Worm (Caenorhabditis elegans) whole organism, L4 larva: ENCODE data around the gene Y75B8A.25.
A peak's percentile ranks its signal among the peaks of the same experiment; 100 is the strongest.

Experiments
- F10B5.3 ChIP-seq: sonication (generic microtip); optimal IDR thresholded peaks from 2 replicates; lab custom pipeline; 2016; ENCODE audit warnings: mild to moderate bottlenecking, missing genetic modification characterization, missing compliant biosample characterization
- F26F4.8 ChIP-seq: fragments of 200-800 bp; sonication (Bioruptor generic); conservative IDR thresholded peaks from 2 replicates; pipeline ENCODE4 v1.3.6; 2022; ENCODE audit warnings: missing genetic modification characterization, missing compliant biosample characterization
- F44E2.7 ChIP-seq: fragments of 200-800 bp; sonication (Bioruptor generic); IDR thresholded peaks from 2 replicates; pipeline ENCODE4 v2.1.2; 2022; ENCODE audit warnings: missing genetic modification characterization, missing compliant biosample characterization
- Y48G9A.11 ChIP-seq: fragments of 200-800 bp; sonication (Bioruptor generic); IDR thresholded peaks from 2 replicates; pipeline ENCODE4 v1.3.6; 2022; ENCODE audit warnings: missing genetic modification reagents, missing genetic modification characterization, missing compliant biosample characterization
- Y75B8A.6 ChIP-seq: fragments of 200-800 bp; sonication (Bioruptor generic); IDR thresholded peaks from 2 replicates; pipeline ENCODE4 v1.3.6; 2022; ENCODE audit warnings: missing genetic modification reagents, missing genetic modification characterization, missing compliant biosample characterization
- ZK337.2 ChIP-seq: fragments of 200-800 bp; sonication (Bioruptor generic); IDR thresholded peaks from 2 replicates; pipeline ENCODE4 v1.3.6; 2022; ENCODE audit warnings: missing genetic modification reagents, missing genetic modification characterization, missing compliant biosample characterization
- aha-1 ChIP-seq: fragments of 150-350 bp; peaks from one replicate; lab custom pipeline; 2014; ENCODE audit warnings: missing biosample characterization, missing genetic modification characterization
- aly-2 ChIP-seq: sonication (generic microtip); optimal IDR thresholded peaks from 2 replicates; lab custom pipeline; 2018; ENCODE audit warnings: missing biosample characterization, missing genetic modification characterization
- ceh-28 ChIP-seq: fragments of 150-350 bp; optimal IDR thresholded peaks from 2 replicates; lab custom pipeline; 2014; ENCODE audit warnings: missing biosample characterization, missing genetic modification reagents, missing genetic modification characterization
- ctbp-1 ChIP-seq: fragments of 200-800 bp; sonication (Bioruptor generic); IDR thresholded peaks from 2 replicates; pipeline ENCODE4 v1.3.6; 2022; ENCODE audit warnings: missing genetic modification reagents, missing genetic modification characterization, missing compliant biosample characterization
- daf-16 ChIP-seq, 3 experiments: sonication (generic microtip); optimal IDR thresholded peaks; 2 replicates each; lab custom pipeline; 2016 to 2017; ENCODE audit warnings: missing genetic modification characterization in 3 of 3, missing genetic modification reagents in 3 of 3, mild to moderate bottlenecking in 2 of 3, missing compliant biosample characterization in 2 of 3, missing biosample characterization in 1 of 3, moderate library complexity in 1 of 3
- daf-8 ChIP-seq: fragments of 200-800 bp; sonication (Bioruptor generic); IDR thresholded peaks from 2 replicates; pipeline ENCODE4 v1.3.6; 2022; ENCODE audit warnings: missing genetic modification characterization, missing compliant biosample characterization
- dpl-1 ChIP-seq: fragments of 150-350 bp; optimal IDR thresholded peaks from 2 replicates; lab custom pipeline; 2014; ENCODE audit warnings: missing biosample characterization, missing genetic modification reagents, missing genetic modification characterization
- egl-43 ChIP-seq: fragments of 200-800 bp; sonication (Bioruptor generic); IDR thresholded peaks from 2 replicates; pipeline ENCODE4 v1.3.6; 2022; ENCODE audit warnings: missing genetic modification reagents, missing genetic modification characterization, missing compliant biosample characterization
- hif-1 ChIP-seq, 2 experiments: sonication (generic microtip); optimal IDR thresholded peaks; 2 replicates each; lab custom pipeline; 2016 to 2017; ENCODE audit warnings: missing compliant biosample characterization in 2 of 2, missing genetic modification characterization in 2 of 2, missing genetic modification reagents in 2 of 2, missing genotype in 2 of 2, mild to moderate bottlenecking in 1 of 2
- hlh-11 ChIP-seq: fragments of 200-800 bp; sonication (Bioruptor generic); optimal IDR thresholded peaks from 2 replicates; lab custom pipeline; 2018; ENCODE audit warnings: mild to moderate bottlenecking, missing genetic modification characterization, missing compliant biosample characterization
- hlh-30 ChIP-seq: sonication (generic microtip); optimal IDR thresholded peaks from 2 replicates; lab custom pipeline; 2017; ENCODE audit warnings: antibody characterized with exemption, mild to moderate bottlenecking, missing genetic modification characterization, missing compliant biosample characterization; ENCODE audit not compliant: insufficient read depth
- hmg-1.1 ChIP-seq: fragments of 200-800 bp; sonication (Bioruptor generic); IDR thresholded peaks from 2 replicates; pipeline ENCODE4 v1.3.6; 2022; ENCODE audit warnings: missing genetic modification reagents, missing genetic modification characterization, missing compliant biosample characterization
- jun-1 ChIP-seq: fragments of 150-350 bp; optimal IDR thresholded peaks from 2 replicates; lab custom pipeline; 2014; ENCODE audit warnings: missing biosample characterization, missing genetic modification reagents, missing genetic modification characterization
- lim-7 ChIP-seq: fragments of 200-800 bp; sonication (Bioruptor generic); IDR thresholded peaks from 2 replicates; pipeline ENCODE4 v1.3.6; 2022; ENCODE audit warnings: missing genetic modification characterization, missing compliant biosample characterization
- lin-13 ChIP-seq: fragments of 150-350 bp; optimal IDR thresholded peaks from 2 replicates; lab custom pipeline; 2014; ENCODE audit warnings: missing biosample characterization, missing genetic modification reagents, missing genetic modification characterization
- lin-15B ChIP-seq: fragments of 150-350 bp; sonication (generic microtip); optimal IDR thresholded peaks from 3 replicates; lab custom pipeline; 2014; ENCODE audit warnings: missing biosample characterization, missing genetic modification characterization
- lin-38 ChIP-seq: fragments of 200-800 bp; sonication (Bioruptor generic); IDR thresholded peaks from 2 replicates; pipeline ENCODE4 v1.3.6; 2022; ENCODE audit warnings: missing genetic modification reagents, missing genetic modification characterization, missing compliant biosample characterization
- nhr-10 ChIP-seq: fragments of 150-350 bp; optimal IDR thresholded peaks from 2 replicates; lab custom pipeline; 2014; ENCODE audit warnings: missing biosample characterization, missing genetic modification characterization
- nhr-11 ChIP-seq: fragments of 150-350 bp; optimal IDR thresholded peaks from 2 replicates; lab custom pipeline; 2014; ENCODE audit warnings: missing biosample characterization, missing genetic modification characterization
- nhr-237 ChIP-seq: sonication (generic microtip); optimal IDR thresholded peaks from 2 replicates; lab custom pipeline; 2017; ENCODE audit warnings: missing biosample characterization, missing genetic modification characterization
- nhr-41 ChIP-seq: fragments of 200-800 bp; sonication (Bioruptor generic); IDR thresholded peaks from 2 replicates; pipeline ENCODE4 v1.3.6; 2022; ENCODE audit warnings: missing genetic modification reagents, missing genetic modification characterization, missing compliant biosample characterization
- nhr-76 ChIP-seq: fragments of 150-350 bp; optimal IDR thresholded peaks from 2 replicates; lab custom pipeline; 2014; ENCODE audit warnings: missing biosample characterization, missing genetic modification characterization
- nhr-77 ChIP-seq: fragments of 150-350 bp; optimal IDR thresholded peaks from 2 replicates; lab custom pipeline; 2014; ENCODE audit warnings: missing biosample characterization, missing genetic modification characterization
- pha-4 ChIP-seq, 2 experiments: fragments of 150-350 bp in 1 of 2; fragments of 200-800 bp in 1 of 2; sonication (Bioruptor generic) in 1 of 2; IDR thresholded peaks in 1 of 2; optimal IDR thresholded peaks in 1 of 2; 2 replicates each; pipeline versions ENCODE4 v1.3.6 to Lab custom; 2014 to 2022; ENCODE audit warnings: missing genetic modification characterization in 2 of 2, missing genetic modification reagents in 2 of 2, missing biosample characterization in 1 of 2, missing compliant biosample characterization in 1 of 2
- saeg-2 ChIP-seq: fragments of 200-800 bp; sonication (Bioruptor generic); IDR thresholded peaks from 2 replicates; pipeline ENCODE4 v1.3.6; 2022; ENCODE audit warnings: missing genetic modification reagents, missing genetic modification characterization, missing compliant biosample characterization
- set-16 ChIP-seq: fragments of 200-800 bp; sonication (Bioruptor generic); IDR thresholded peaks from 2 replicates; pipeline ENCODE4 v1.3.6; 2022; ENCODE audit warnings: missing genetic modification reagents, missing genetic modification characterization, missing compliant biosample characterization
- skn-1 ChIP-seq: fragments of 150-350 bp; optimal IDR thresholded peaks from 2 replicates; lab custom pipeline; 2014; ENCODE audit warnings: missing biosample characterization, missing genetic modification characterization
- snpc-1.2 ChIP-seq: fragments of 200-800 bp; sonication (Bioruptor generic); IDR thresholded peaks from 2 replicates; pipeline ENCODE4 v1.3.6; 2022; ENCODE audit warnings: missing genetic modification reagents, missing genetic modification characterization, missing compliant biosample characterization
- spr-1 ChIP-seq: sonication (generic microtip); optimal IDR thresholded peaks from 2 replicates; lab custom pipeline; 2016; ENCODE audit warnings: mild to moderate bottlenecking, missing genetic modification characterization, missing compliant biosample characterization
- tag-97 ChIP-seq: fragments of 200-800 bp; sonication (Bioruptor generic); IDR thresholded peaks from 2 replicates; pipeline ENCODE4 v1.3.6; 2022; ENCODE audit warnings: missing genetic modification characterization, missing compliant biosample characterization
- unc-39 ChIP-seq: sonication (generic microtip); optimal IDR thresholded peaks from 2 replicates; lab custom pipeline; 2017; ENCODE audit warnings: missing biosample characterization, missing genetic modification characterization
- unc-62 ChIP-seq, 3 experiments: fragments of 150-350 bp in 1 of 3; sonication (generic microtip); optimal IDR thresholded peaks in 2 of 3; peaks in 1 of 3; 1 replicate in 1 of 3; 2 replicates in 2 of 3; lab custom pipeline; 2014 to 2017; ENCODE audit warnings: missing biosample characterization in 3 of 3, missing genetic modification characterization in 3 of 3, missing genetic modification reagents in 3 of 3, missing genotype in 1 of 3
- zfp-2 ChIP-seq: sonication (generic microtip); optimal IDR thresholded peaks from 2 replicates; lab custom pipeline; 2016; ENCODE audit warnings: mild to moderate bottlenecking, missing genetic modification characterization, missing compliant biosample characterization
- zfp-3 ChIP-seq: fragments of 200-800 bp; sonication (Bioruptor generic); conservative IDR thresholded peaks from 2 replicates; pipeline ENCODE4 v1.3.6; 2022; ENCODE audit warnings: missing genetic modification reagents, missing genetic modification characterization, missing compliant biosample characterization

Gene Y75B8A.25

ce11 chrIII:12250114-12250792 is 23.6 kb upstream of the Y75B8A.25 start, which contains the start of the genes tim-1 and Y75B8A.23 (continued):
- TF ChIP-seq snpc-1.2 (GFP tag; lab: Robert Waterston, UW), result peak; percentile 84
- TF ChIP-seq nhr-11 (tag; lab: Kevin White, UChicago), result peak; percentile 92
- no peak for TF ChIP-seq F26F4.8
- no peak for TF ChIP-seq ceh-28 (tag; lab: Kevin White, UChicago)
- TF ChIP-seq ZK337.2 (GFP tag; lab: Robert Waterston, UW), result peak; percentile 42; the same call in 1 of the 2 replicates
- TF ChIP-seq lin-38 (GFP tag; lab: Robert Waterston, UW), result peak; percentile 93
- TF ChIP-seq zfp-2 (tag; lab: Kevin White, UChicago), result peak; percentile 52
- TF ChIP-seq egl-43 (GFP tag; lab: Robert Waterston, UW), result peak; percentile 80
- peak; percentile 95 for TF ChIP-seq lin-13 (GFP tag; lab: Kevin White, UChicago)
- TF ChIP-seq nhr-41 (GFP tag; lab: Robert Waterston, UW), result peak; percentile 62
- TF ChIP-seq lin-15B (tag; lab: Kevin White, UChicago), result peak; percentile 16
- no peak for TF ChIP-seq tag-97 (GFP tag; lab: Robert Waterston, UW)
- peak; percentile 56 to 87 for TF ChIP-seq daf-16 (GFP tag; optimal IDR thresholded peaks at IDR 0.05; lab: Kevin White, UChicago)
- TF ChIP-seq daf-16 (tag; optimal IDR thresholded peaks at IDR 0.05; lab: Kevin White, UChicago), result peak; percentile 88
- peak; percentile 73 for TF ChIP-seq jun-1
- peak; percentile 85 for TF ChIP-seq ctbp-1 (GFP tag; lab: Robert Waterston, UW)
- peak; percentile 92 for TF ChIP-seq nhr-77 (tag; lab: Kevin White, UChicago)
- TF ChIP-seq F10B5.3 (tag; lab: Kevin White, UChicago), result peak; percentile 66
- TF ChIP-seq nhr-237 (tag; lab: Kevin White, UChicago), result no peak
- peak; percentile 67; the same call in 1 of the 2 replicates for TF ChIP-seq lim-7 (GFP tag; lab: Robert Waterston, UW)
- TF ChIP-seq aly-2 (tag; lab: Kevin White, UChicago), result no peak
- TF ChIP-seq hmg-1.1 (GFP tag; lab: Robert Waterston, UW), result peak; percentile 91
- TF ChIP-seq zfp-3 (GFP tag; lab: Robert Waterston, UW), result peak; percentile 91
- peak; percentile 86 for TF ChIP-seq spr-1 (tag; lab: Kevin White, UChicago)
- TF ChIP-seq unc-62 (GFP tag; optimal IDR thresholded peaks at IDR 0.05 in 1 of 2; lab: Kevin White, UChicago), result peak in 1 of 2 experiments; percentile 97
- TF ChIP-seq unc-62 (tag; optimal IDR thresholded peaks at IDR 0.05; lab: Kevin White, UChicago), result no peak
- 0 out of 2 replicates have a peak, but pooled peaks have one; percentile 34 for TF ChIP-seq F44E2.7 (GFP tag; lab: Robert Waterston, UW)

ce11 chrIII:12251178-12251577 is 22.7 kb upstream of the Y75B8A.25 start:
- no peak for TF ChIP-seq saeg-2 (GFP tag; lab: Robert Waterston, UW)
- TF ChIP-seq hlh-30 (tag; lab: Kevin White, UChicago), result no peak
- TF ChIP-seq hmg-1.1 (GFP tag; lab: Robert Waterston, UW), result no peak
- no peak for TF ChIP-seq hif-1 (tag; optimal IDR thresholded peaks at IDR 0.05; lab: Kevin White, UChicago)
- peak; percentile 12; the same call in 1 of the 2 replicates for TF ChIP-seq pha-4 (GFP tag; IDR thresholded peaks at IDR 0.05; lab: Robert Waterston, UW)
- no peak for TF ChIP-seq pha-4 (tag; optimal IDR thresholded peaks at IDR 0.05; lab: Kevin White, UChicago)
- TF ChIP-seq, all 104 proteins: peak for 1

ce11 chrIII:12253342-12253741 is 20.5 kb upstream of the Y75B8A.25 start:
- TF ChIP-seq aha-1 (tag; lab: Kevin White, UChicago) (peak; percentile 91), nhr-76 (tag; lab: Kevin White, UChicago) (no peak)

- TF ChIP-seq ceh-28 (tag; lab: Kevin White, UChicago) (no peak), nhr-10 (no peak), Y75B8A.6 (GFP tag; lab: Robert Waterston, UW) (no peak), hlh-11 (tag; lab: Kevin White, UChicago) (no peak), F26F4.8 (0 out of 2 replicates have a peak, but pooled peaks have one; percentile 5), set-16 (GFP tag; lab: Robert Waterston, UW) (peak; percentile 56), unc-39 (tag; lab: Kevin White, UChicago) (no peak), daf-8 (GFP tag; lab: Robert Waterston, UW) (no peak), dpl-1 (no peak), Y48G9A.11 (GFP tag; lab: Robert Waterston, UW) (no peak), skn-1 (tag; lab: Kevin White, UChicago) (no peak), zfp-2 (tag; lab: Kevin White, UChicago) (no peak)
These were observed 14.0 kb upstream of the Y75B8A.25 start for ce11 chrIII:12259793-12260192.
